Worm (Caenorhabditis elegans) whole organism, early embryonic: ENCODE data around the gene clc-7.

Experiments
- B0310.2 ChIP-seq: sonication (generic microtip); optimal IDR thresholded peaks from 2 replicates; lab custom pipeline; 2016; ENCODE audit warnings: mild to moderate bottlenecking, missing genetic modification characterization, missing compliant biosample characterization
- hmg-4 ChIP-seq: fragments of 200-800 bp; sonication (Bioruptor generic); optimal IDR thresholded peaks from 2 replicates; lab custom pipeline; 2018; ENCODE audit warnings: mild to moderate bottlenecking, missing genetic modification characterization, missing compliant biosample characterization
- sea-1 ChIP-seq: fragments of 200-800 bp; sonication (Bioruptor generic); conservative IDR thresholded peaks from 2 replicates; pipeline ENCODE4 v1.3.6; 2022; ENCODE audit warnings: missing genetic modification characterization, missing compliant biosample characterization

- no peak for TF ChIP-seq sea-1 (GFP tag; lab: Robert Waterston, UW)
- no peak for TF ChIP-seq B0310.2 (tag; lab: Kevin White, UChicago)
- TF ChIP-seq hmg-4 (GFP tag; lab: Kevin White, UChicago) = no peak
Observed at ce11 chrX:5103422-5103821, 35.5 kb downstream of the clc-7 start.
